Fruit fly (Drosophila melanogaster) whole organism, pupa: Measurements from ENCODE around the gene CG31638.

Experiments used
- CG13204 ChIP-seq: fragments of 200-800 bp; sonication (Bioruptor generic); optimal IDR thresholded peaks from 2 replicates; lab custom pipeline; 2018; ENCODE audit warnings: missing biosample characterization, mild to moderate bottlenecking, missing genetic modification characterization, moderate library complexity
- CG4496 ChIP-seq: fragments of 200-800 bp; sonication (Bioruptor generic); IDR thresholded peaks from 3 replicates; pipeline ENCODE4 v1.3.6; 2022; ENCODE audit warnings: missing biosample characterization, missing genetic modification characterization
- CG8159 ChIP-seq: fragments of 200-800 bp; sonication (Bioruptor generic); optimal IDR thresholded peaks from 3 replicates; lab custom pipeline; 2018; ENCODE audit warnings: missing biosample characterization, mild to moderate bottlenecking, missing genetic modification characterization, moderate library complexity
- CG9948 ChIP-seq: fragments of 200-800 bp; sonication (Bioruptor generic); optimal IDR thresholded peaks from 2 replicates; lab custom pipeline; 2018; ENCODE audit warnings: missing biosample characterization, mild to moderate bottlenecking, missing genetic modification characterization, moderate library complexity
- Ets98B ChIP-seq: fragments of 200-800 bp; sonication (Bioruptor generic); IDR thresholded peaks from 2 replicates; pipeline ENCODE4 v1.3.6; 2022; ENCODE audit warnings: missing biosample characterization, missing genetic modification characterization

DNA sequence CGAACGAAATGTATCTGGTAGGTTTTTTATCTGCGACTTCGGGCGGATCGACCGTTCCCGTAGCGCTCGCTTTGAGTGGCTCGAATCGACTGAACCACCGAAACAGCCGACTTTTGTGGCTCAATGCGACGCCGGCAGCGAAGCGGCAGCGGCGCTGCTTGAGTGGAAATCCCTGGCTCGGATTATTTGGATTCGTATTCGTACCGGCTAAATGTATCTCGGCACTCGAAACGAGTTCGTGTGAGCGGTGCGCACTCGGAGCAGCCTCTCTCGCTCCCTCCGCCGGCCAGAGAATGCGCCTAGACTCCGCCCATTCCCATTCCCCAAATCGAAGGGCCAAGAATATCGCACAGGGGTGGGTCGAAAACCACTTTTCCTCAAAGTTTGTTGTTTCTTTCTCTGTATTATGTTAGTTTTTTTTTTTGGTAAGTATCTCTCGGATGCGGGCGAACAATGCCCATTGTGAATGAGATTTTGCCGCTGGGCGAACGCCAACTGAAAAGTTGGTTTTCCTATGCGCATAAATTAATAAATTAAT lies 45.3 kb downstream of the CG31638 start:
- TF ChIP-seq CG13204 (GFP tag; lab: Kevin White, UChicago) (no peak), Ets98B (no peak), CG8159 (no peak), CG9948 (no peak), CG4496 (no peak)
